Fruit fly (Drosophila melanogaster): ENCODE measurements around the gene Tango6.

The Tango6 gene

DNA sequence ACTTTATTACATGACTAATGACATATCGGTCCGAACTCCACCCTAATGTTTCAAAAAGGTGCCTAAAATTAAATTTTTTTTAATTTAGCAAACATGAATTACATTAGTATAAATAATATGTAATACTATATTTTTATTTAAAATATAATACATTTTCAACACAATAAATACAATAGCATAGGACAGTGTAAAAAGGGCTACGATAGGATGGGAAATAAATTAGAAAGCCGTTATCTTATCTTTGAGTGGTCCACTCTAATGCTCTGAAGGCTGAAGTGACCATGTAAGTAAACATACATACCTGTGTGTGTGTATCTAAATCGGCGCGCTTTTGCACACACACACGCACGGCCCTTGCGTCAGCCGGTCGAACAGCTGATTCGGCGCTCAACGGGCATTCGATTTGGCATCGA lies 34.1 kb downstream of the Tango6 start, which contains the start of gene CG31793 (continued):
- TF ChIP-seq Poxn (GFP tag; IDR thresholded peaks at IDR 0.05), result no peak
- TF ChIP-seq grn (GFP tag; optimal IDR thresholded peaks at IDR 0.05), result no peak
- peak; percentile 33 for TF ChIP-seq ind (GFP tag; optimal IDR thresholded peaks at IDR 0.05)
- peak; percentile 57 for TF ChIP-seq CG17385 (GFP tag; optimal IDR thresholded peaks at IDR 0.05)
- TF ChIP-seq CG43689 (GFP tag; IDR thresholded peaks at IDR 0.05), result no peak
- no peak for TF ChIP-seq CG8290 (GFP tag; optimal IDR thresholded peaks at IDR 0.05)
- TF ChIP-seq CG8290 (tag; optimal IDR thresholded peaks at IDR 0.05), result peak in 1 of 2 experiments; percentile 59
- TF ChIP-seq CG17568 (GFP tag; optimal IDR thresholded peaks at IDR 0.05), result no peak
- TF ChIP-seq YL-1 (GFP tag; optimal IDR thresholded peaks at IDR 0.05), result no peak
- TF ChIP-seq fd3F (GFP tag; optimal IDR thresholded peaks at IDR 0.05), result peak; percentile 45
- TF ChIP-seq Trl (optimal IDR thresholded peaks at IDR 0.05), result no peak
- no peak for TF ChIP-seq Trl (GFP tag; optimal IDR thresholded peaks at IDR 0.05)
- no peak for TF ChIP-seq Antp (GFP tag; optimal IDR thresholded peaks at IDR 0.05)
- TF ChIP-seq NK7.1 (GFP tag; optimal IDR thresholded peaks at IDR 0.05), result no peak
- TF ChIP-seq stc (GFP tag; IDR thresholded peaks at IDR 0.05), result no peak
- no peak for TF ChIP-seq zfh2 (GFP tag; optimal IDR thresholded peaks at IDR 0.05)
- no peak for TF ChIP-seq wek (GFP tag; optimal IDR thresholded peaks at IDR 0.05)
- no peak for TF ChIP-seq tna (GFP tag; IDR thresholded peaks at IDR 0.05; ENCODE audit: partially characterized antibody)
- no peak for TF ChIP-seq CG18476 (GFP tag; optimal IDR thresholded peaks at IDR 0.05)
- TF ChIP-seq gem (tag; optimal IDR thresholded peaks at IDR 0.05), result peak; percentile 72
- no peak for TF ChIP-seq jigr1 (GFP tag; IDR thresholded peaks at IDR 0.05)
- no peak for TF ChIP-seq fru (optimal IDR thresholded peaks at IDR 0.05)
- no peak for TF ChIP-seq CG6175 (GFP tag; IDR thresholded peaks at IDR 0.05)
- no peak for TF ChIP-seq eyg (GFP tag; optimal IDR thresholded peaks at IDR 0.05)
- no peak for TF ChIP-seq kah (GFP tag; optimal IDR thresholded peaks at IDR 0.05)
- peak; percentile 57 for TF ChIP-seq CG18262 (tag; optimal IDR thresholded peaks at IDR 0.05)
- no peak for TF ChIP-seq jing (GFP tag; optimal IDR thresholded peaks at IDR 0.05)
- no peak for TF ChIP-seq D (optimal IDR thresholded peaks at IDR 0.05)
- no peak for TF ChIP-seq D (GFP tag; optimal IDR thresholded peaks at IDR 0.05)
- TF ChIP-seq HmgZ (tag; optimal IDR thresholded peaks at IDR 0.05), result peak; percentile 53
- no peak for TF ChIP-seq CG5953 (GFP tag; IDR thresholded peaks at IDR 0.05)
- peak; percentile 39 for TF ChIP-seq MBD-R2 (GFP tag; IDR thresholded peaks at IDR 0.05)
- no peak for TF ChIP-seq sens-2 (GFP tag; IDR thresholded peaks at IDR 0.05)
- TF ChIP-seq CG15073 (GFP tag; optimal IDR thresholded peaks at IDR 0.05), result no peak
- no peak for TF ChIP-seq HLHmδ (GFP tag; optimal IDR thresholded peaks at IDR 0.05)
- TF ChIP-seq z (GFP tag; IDR thresholded peaks at IDR 0.05), result no peak
- no peak for TF ChIP-seq CG18764 (GFP tag; optimal IDR thresholded peaks at IDR 0.05)
- no peak for TF ChIP-seq lmd (GFP tag; IDR thresholded peaks at IDR 0.05)
- TF ChIP-seq sob (GFP tag; IDR thresholded peaks at IDR 0.05), result peak; percentile 41; the same call in 1 of the 2 replicates
- TF ChIP-seq sna (GFP tag; IDR thresholded peaks at IDR 0.05; ENCODE audit: partially characterized antibody), result no peak
- no peak for TF ChIP-seq amos (GFP tag; IDR thresholded peaks at IDR 0.05; ENCODE audit: partially characterized antibody)
- peak; percentile 55 for TF ChIP-seq Hand (GFP tag; optimal IDR thresholded peaks at IDR 0.05)
- TF ChIP-seq Deaf1 (tag; optimal IDR thresholded peaks at IDR 0.05), result peak; percentile 42
- TF ChIP-seq sug (tag; optimal IDR thresholded peaks at IDR 0.05), result peak; percentile 68
- TF ChIP-seq ewg (GFP tag; optimal IDR thresholded peaks at IDR 0.05), result no peak
- TF ChIP-seq lov (optimal IDR thresholded peaks at IDR 0.05), result no peak
- no peak for TF ChIP-seq lov (GFP tag; IDR thresholded peaks at IDR 0.05)
- TF ChIP-seq CG7372 (GFP tag; IDR thresholded peaks at IDR 0.05), result no peak
- TF ChIP-seq h (optimal IDR thresholded peaks at IDR 0.05), result no peak
- TF ChIP-seq so (GFP tag; IDR thresholded peaks at IDR 0.05), result no peak
- TF ChIP-seq CG10565 (GFP tag; optimal IDR thresholded peaks at IDR 0.05), result no peak
- TF ChIP-seq CG1792 (GFP tag; optimal IDR thresholded peaks at IDR 0.05), result no peak
- no peak for TF ChIP-seq usp (GFP tag; optimal IDR thresholded peaks at IDR 0.05)
- no peak for TF ChIP-seq Atf-2 (GFP tag; optimal IDR thresholded peaks at IDR 0.05)
- peak; percentile 30 for TF ChIP-seq nmo (GFP tag; optimal IDR thresholded peaks at IDR 0.05)
